Worm (Caenorhabditis elegans) whole organism, young adult: ENCODE data around the gene ascc-1.

Experiments
- B0019.2 ChIP-seq: fragments of 200-800 bp; sonication (Bioruptor generic); conservative IDR thresholded peaks from 2 replicates; pipeline ENCODE4 v1.3.6; 2022; ENCODE audit warnings: missing genetic modification reagents, missing genetic modification characterization, missing compliant biosample characterization
- F55B11.4 ChIP-seq: sonication (generic microtip); optimal IDR thresholded peaks from 2 replicates; lab custom pipeline; 2016; ENCODE audit warnings: missing compliant biosample characterization, missing genetic modification characterization, borderline replicate concordance; ENCODE audit not compliant: insufficient read depth
- K12H6.12 ChIP-seq: fragments of 200-800 bp; sonication (Bioruptor generic); optimal IDR thresholded peaks from 2 replicates; lab custom pipeline; 2018; ENCODE audit warnings: mild to moderate bottlenecking, missing genetic modification characterization, missing compliant biosample characterization
- T26A5.8 ChIP-seq: sonication (generic microtip); optimal IDR thresholded peaks from 2 replicates; lab custom pipeline; 2016; ENCODE audit warnings: missing genetic modification characterization, missing compliant biosample characterization
- Y53G8AR.9 ChIP-seq: fragments of 200-800 bp; sonication (Bioruptor generic); conservative IDR thresholded peaks from 2 replicates; pipeline ENCODE4 v1.3.6; 2022; ENCODE audit warnings: missing genetic modification reagents, missing genetic modification characterization, missing compliant biosample characterization
- aptf-3 ChIP-seq: fragments of 200-800 bp; sonication (Bioruptor generic); IDR thresholded peaks from 2 replicates; pipeline ENCODE4 v1.3.6; 2022; ENCODE audit warnings: missing genetic modification characterization, missing compliant biosample characterization
- atf-7 ChIP-seq: sonication (generic microtip); optimal IDR thresholded peaks from 2 replicates; lab custom pipeline; 2017; ENCODE audit warnings: mild to moderate bottlenecking, missing genetic modification characterization, missing compliant biosample characterization
- athp-1 ChIP-seq: sonication (generic microtip); optimal IDR thresholded peaks from 2 replicates; lab custom pipeline; 2017; ENCODE audit warnings: mild to moderate bottlenecking, missing genetic modification characterization, missing compliant biosample characterization
- cebp-2 ChIP-seq: fragments of 200-800 bp; sonication (Bioruptor generic); IDR thresholded peaks from 2 replicates; pipeline ENCODE4 v1.3.6; 2022; ENCODE audit warnings: missing genetic modification characterization, missing compliant biosample characterization
- ceh-27 ChIP-seq: fragments of 200-800 bp; sonication (Bioruptor generic); optimal IDR thresholded peaks from 2 replicates; lab custom pipeline; 2018; ENCODE audit warnings: mild to moderate bottlenecking, missing genetic modification characterization, moderate library complexity, missing compliant biosample characterization
- chd-7 ChIP-seq: sonication (generic microtip); optimal IDR thresholded peaks from 2 replicates; lab custom pipeline; 2016; ENCODE audit warnings: mild to moderate bottlenecking, missing genetic modification characterization, moderate library complexity, missing compliant biosample characterization
- dox-1 ChIP-seq: fragments of 200-800 bp; sonication (Bioruptor generic); IDR thresholded peaks from 2 replicates; pipeline ENCODE4 v1.3.6; 2022; ENCODE audit warnings: missing genetic modification reagents, missing genetic modification characterization, missing compliant biosample characterization
- dpl-1 ChIP-seq: fragments of 150-350 bp; optimal IDR thresholded peaks from 2 replicates; lab custom pipeline; 2014; ENCODE audit warnings: missing biosample characterization, missing genetic modification reagents, missing genetic modification characterization
- egl-44 ChIP-seq: fragments of 200-800 bp; sonication (Bioruptor generic); IDR thresholded peaks from 2 replicates; pipeline ENCODE4 v1.3.6; 2022; ENCODE audit warnings: missing genetic modification reagents, missing genetic modification characterization, missing compliant biosample characterization
- egrh-3 ChIP-seq: fragments of 200-800 bp; sonication (Bioruptor generic); IDR thresholded peaks from 2 replicates; pipeline ENCODE4 v1.3.6; 2022; ENCODE audit warnings: missing genetic modification reagents, missing genetic modification characterization, missing compliant biosample characterization
- hlh-12 ChIP-seq: sonication (generic microtip); optimal IDR thresholded peaks from 2 replicates; lab custom pipeline; 2016; ENCODE audit warnings: missing genetic modification characterization, missing compliant biosample characterization
- hmg-20 ChIP-seq: fragments of 200-800 bp; sonication (Bioruptor generic); IDR thresholded peaks from 2 replicates; pipeline ENCODE4 v1.3.6; 2022; ENCODE audit warnings: missing genetic modification reagents, missing genetic modification characterization, missing compliant biosample characterization
- lag-1 ChIP-seq: fragments of 200-800 bp; sonication (Bioruptor generic); IDR thresholded peaks from 2 replicates; pipeline ENCODE4 v1.3.6; 2022; ENCODE audit warnings: missing genetic modification reagents, missing genetic modification characterization, missing compliant biosample characterization
- lin-40 ChIP-seq: sonication (generic microtip); optimal IDR thresholded peaks from 2 replicates; lab custom pipeline; 2016; ENCODE audit warnings: missing genetic modification characterization, mild to moderate bottlenecking, missing compliant biosample characterization, missing genotype, missing genetic modification reagents
- lin-54 ChIP-seq: fragments of 200-800 bp; sonication (Bioruptor generic); optimal IDR thresholded peaks from 2 replicates; lab custom pipeline; 2018; ENCODE audit warnings: mild to moderate bottlenecking, missing genetic modification characterization, missing compliant biosample characterization
- lsl-1 ChIP-seq: fragments of 200-800 bp; sonication (Bioruptor generic); optimal IDR thresholded peaks from 2 replicates; lab custom pipeline; 2018; ENCODE audit warnings: mild to moderate bottlenecking, missing genetic modification characterization, moderate library complexity, missing compliant biosample characterization
- madf-10 ChIP-seq: sonication (generic microtip); optimal IDR thresholded peaks from 2 replicates; lab custom pipeline; 2016; ENCODE audit warnings: mild to moderate bottlenecking, missing genetic modification characterization, missing compliant biosample characterization
- nfya-2 ChIP-seq: fragments of 200-800 bp; sonication (Bioruptor generic); IDR thresholded peaks from 2 replicates; pipeline ENCODE4 v1.3.6; 2022; ENCODE audit warnings: missing genetic modification reagents, missing genetic modification characterization, missing compliant biosample characterization
- nhr-120 ChIP-seq: fragments of 200-800 bp; sonication (Bioruptor generic); IDR thresholded peaks from 2 replicates; pipeline ENCODE4 v1.3.6; 2022; ENCODE audit warnings: missing genetic modification characterization, missing compliant biosample characterization
- nhr-27 ChIP-seq: fragments of 200-800 bp; sonication (Bioruptor generic); optimal IDR thresholded peaks from 2 replicates; lab custom pipeline; 2018; ENCODE audit warnings: mild to moderate bottlenecking, missing genetic modification characterization, moderate library complexity, missing compliant biosample characterization
- nhr-80 ChIP-seq: sonication (generic microtip); optimal IDR thresholded peaks from 2 replicates; lab custom pipeline; 2016; ENCODE audit warnings: missing genetic modification characterization, missing compliant biosample characterization
- rcor-1 ChIP-seq: fragments of 200-800 bp; sonication (Bioruptor generic); IDR thresholded peaks from 2 replicates; pipeline ENCODE4 v1.3.6; 2022; ENCODE audit warnings: missing genetic modification reagents, missing genetic modification characterization, missing compliant biosample characterization
- repo-1 ChIP-seq: sonication (generic microtip); optimal IDR thresholded peaks from 2 replicates; lab custom pipeline; 2017; ENCODE audit warnings: mild to moderate bottlenecking, missing genetic modification characterization, missing compliant biosample characterization
- rpc-1 ChIP-seq, 2 experiments: fragments of 150-350 bp in 1 of 2; sonication (generic microtip) in 1 of 2; optimal IDR thresholded peaks; 2 replicates each; lab custom pipeline; 2014 to 2018; ENCODE audit warnings: missing biosample characterization in 1 of 2, missing genetic modification characterization in 1 of 2, missing genetic modification reagents in 1 of 2, missing genotype in 1 of 2
- snpc-4 ChIP-seq, 5 experiments: fragments of 150-350 bp in 1 of 5; sonication (generic microtip) in 4 of 5; optimal IDR thresholded peaks; 2 replicates each; lab custom pipeline; 2014 to 2018; ENCODE audit warnings: missing genetic modification characterization in 5 of 5, missing biosample characterization in 3 of 5, antibody characterized with exemption in 2 of 5, mild to moderate bottlenecking in 2 of 5, missing compliant biosample characterization in 2 of 5, missing genotype in 2 of 5, moderate library complexity in 2 of 5, missing genetic modification reagents in 1 of 5
- somi-1 ChIP-seq: fragments of 200-800 bp; sonication (Bioruptor generic); optimal IDR thresholded peaks from 2 replicates; lab custom pipeline; 2018; ENCODE audit warnings: mild to moderate bottlenecking, missing genetic modification characterization, missing compliant biosample characterization
- tlf-1 ChIP-seq: fragments of 200-800 bp; sonication (Bioruptor generic); optimal IDR thresholded peaks from 2 replicates; lab custom pipeline; 2018; ENCODE audit warnings: mild to moderate bottlenecking, missing genetic modification characterization, missing compliant biosample characterization
- ztf-18 ChIP-seq: sonication (generic microtip); optimal IDR thresholded peaks from 2 replicates; lab custom pipeline; 2016; ENCODE audit warnings: missing genotype, mild to moderate bottlenecking, missing genetic modification characterization, missing compliant biosample characterization
- ztf-22 ChIP-seq: fragments of 200-800 bp; sonication (Bioruptor generic); optimal IDR thresholded peaks from 2 replicates; lab custom pipeline; 2018; ENCODE audit warnings: mild to moderate bottlenecking, missing genetic modification characterization, moderate library complexity, missing compliant biosample characterization

Gene ascc-1

ce11 chrII:73892-74291 is 16.4 kb downstream of the ascc-1 start:
- TF ChIP-seq nhr-27 (tag; lab: Kevin White, UChicago) (no peak), cebp-2 (no peak), dpl-1 (GFP tag; lab: Kevin White, UChicago) (no peak), tlf-1 (no peak), nhr-120 (GFP tag; lab: Robert Waterston, UW) (no peak), snpc-4 (GFP tag; optimal IDR thresholded peaks at IDR 0.05; lab: Kevin White, UChicago) (no peak), snpc-4 (tag; optimal IDR thresholded peaks at IDR 0.05; lab: Kevin White, UChicago) (no peak), lag-1 (GFP tag; lab: Robert Waterston, UW) (no peak), somi-1 (no peak), hlh-12 (tag; lab: Kevin White, UChicago) (no peak)

- TF ChIP-seq lin-54 (GFP tag; lab: Kevin White, UChicago) (no peak), K12H6.12 (no peak), egl-44 (GFP tag; lab: Robert Waterston, UW) (no peak), somi-1 (no peak)
These were observed 18.4 kb downstream of the ascc-1 start for ce11 chrII:75831-76230.

ce11 chrII:76662-77061 is 19.2 kb downstream of the ascc-1 start:
- no peak for TF ChIP-seq egrh-3 (GFP tag; lab: Robert Waterston, UW)
- TF ChIP-seq nfya-2 (GFP tag; lab: Robert Waterston, UW): no peak
- TF ChIP-seq atf-7 (tag; lab: Kevin White, UChicago): no peak
- TF ChIP-seq lin-40: no peak
- no peak for TF ChIP-seq T26A5.8 (tag; lab: Kevin White, UChicago)
- no peak for TF ChIP-seq athp-1 (tag; lab: Kevin White, UChicago)
- no peak for TF ChIP-seq chd-7 (tag; lab: Kevin White, UChicago)
- peak; percentile 82 for TF ChIP-seq nhr-80 (tag; lab: Kevin White, UChicago)
- no peak for TF ChIP-seq madf-10 (tag; lab: Kevin White, UChicago)
- no peak for TF ChIP-seq Y53G8AR.9 (GFP tag; lab: Robert Waterston, UW)
- TF ChIP-seq repo-1 (tag; lab: Kevin White, UChicago): no peak
- 0 out of 2 replicates have a peak, but pooled peaks have one; percentile 22 for TF ChIP-seq dox-1
- no peak for TF ChIP-seq ztf-18 (tag; lab: Kevin White, UChicago)

ce11 chrII:79166-79565 is 21.7 kb downstream of the ascc-1 start, which contains the start of gene C23H3.9:
TSS of gene C23H3.9 (minus strand) at chrII:79266.
- no peak for TF ChIP-seq T26A5.8 (tag; lab: Kevin White, UChicago)
- TF ChIP-seq ztf-22 (GFP tag; lab: Kevin White, UChicago): no peak
- TF ChIP-seq lsl-1 (GFP tag; lab: Kevin White, UChicago): no peak
- TF ChIP-seq lag-1 (GFP tag; lab: Robert Waterston, UW): no peak
- TF ChIP-seq chd-7 (tag; lab: Kevin White, UChicago): no peak
- TF ChIP-seq egrh-3 (GFP tag; lab: Robert Waterston, UW): no peak
- TF ChIP-seq B0019.2 (GFP tag; lab: Robert Waterston, UW): no peak
- no peak for TF ChIP-seq hmg-20 (GFP tag; lab: Robert Waterston, UW)
- no peak for TF ChIP-seq rcor-1 (GFP tag; lab: Robert Waterston, UW)
- TF ChIP-seq lin-40: no peak
- TF ChIP-seq aptf-3 (GFP tag; lab: Robert Waterston, UW): no peak
- TF ChIP-seq rpc-1 (optimal IDR thresholded peaks at IDR 0.05; lab: Kevin White, UChicago): no peak
- no peak for TF ChIP-seq rpc-1 (tag; optimal IDR thresholded peaks at IDR 0.05; lab: Kevin White, UChicago)
- no peak for TF ChIP-seq ceh-27 (GFP tag; lab: Kevin White, UChicago)
- no peak for TF ChIP-seq F55B11.4
